Fruit fly (Drosophila melanogaster) whole organism, embryonic: Measurements from ENCODE around the gene CG18545.
A peak's percentile ranks its signal among the peaks of the same experiment; 100 is the strongest.

Source experiments
- B-H2 ChIP-seq: fragments of 200-800 bp; sonication (Bioruptor generic); optimal IDR thresholded peaks from 2 replicates; lab custom pipeline; 2018; ENCODE audit warnings: missing biosample characterization, mild to moderate bottlenecking, missing genetic modification characterization
- CG1024 ChIP-seq: fragments of 200-800 bp; sonication (Bioruptor generic); IDR thresholded peaks from 2 replicates; pipeline ENCODE4 v1.3.6; 2022; ENCODE audit warnings: missing biosample characterization, missing genetic modification characterization
- CG10654 ChIP-seq: fragments of 200-800 bp; sonication (Bioruptor generic); optimal IDR thresholded peaks from 2 replicates; lab custom pipeline; 2016; ENCODE audit warnings: missing biosample characterization, missing genetic modification characterization
- CG11093 ChIP-seq: fragments of 200-800 bp; sonication (Bioruptor generic); IDR thresholded peaks from 3 replicates; pipeline ENCODE4 v1.3.6; 2022; ENCODE audit warnings: missing biosample characterization, missing genetic modification characterization
- CG11398 ChIP-seq: fragments of 200-800 bp; sonication (Bioruptor generic); optimal IDR thresholded peaks from 2 replicates; lab custom pipeline; 2016; ENCODE audit warnings: missing biosample characterization, missing genetic modification characterization
- CG11504 ChIP-seq: fragments of 200-800 bp; sonication (Bioruptor generic); optimal IDR thresholded peaks from 3 replicates; lab custom pipeline; 2019; ENCODE audit warnings: missing biosample characterization, mild to moderate bottlenecking, missing genetic modification characterization, moderate library complexity
- CG13424 ChIP-seq: fragments of 200-800 bp; sonication (Bioruptor generic); optimal IDR thresholded peaks from 2 replicates; lab custom pipeline; 2019; ENCODE audit warnings: missing biosample characterization, mild to moderate bottlenecking, missing genetic modification characterization, moderate library complexity
- CG15073 ChIP-seq: fragments of 200-800 bp; sonication (Bioruptor generic); optimal IDR thresholded peaks from 2 replicates; lab custom pipeline; 2016; ENCODE audit warnings: missing biosample characterization, missing genetic modification characterization
- CG18764 ChIP-seq: fragments of 200-800 bp; sonication (Bioruptor generic); optimal IDR thresholded peaks from 3 replicates; lab custom pipeline; 2016; ENCODE audit warnings: missing biosample characterization, missing genetic modification characterization
- CG31388 ChIP-seq: fragments of 200-800 bp; sonication (Bioruptor generic); optimal IDR thresholded peaks from 2 replicates; lab custom pipeline; 2016; ENCODE audit warnings: missing biosample characterization, missing genetic modification characterization
- CG33557 ChIP-seq: fragments of 200-800 bp; sonication (Bioruptor generic); optimal IDR thresholded peaks from 2 replicates; lab custom pipeline; 2019; ENCODE audit warnings: missing biosample characterization, mild to moderate bottlenecking, missing genetic modification characterization, moderate library complexity
- CG34422 ChIP-seq: fragments of 200-800 bp; sonication (Bioruptor generic); IDR thresholded peaks from 3 replicates; pipeline ENCODE4 v1.3.6; 2022; ENCODE audit warnings: missing biosample characterization, missing genetic modification characterization
- CG7271 ChIP-seq: fragments of 200-800 bp; sonication (Bioruptor generic); optimal IDR thresholded peaks from 2 replicates; lab custom pipeline; 2018; ENCODE audit warnings: missing biosample characterization, mild to moderate bottlenecking, missing genetic modification characterization, moderate library complexity
- CG7357 ChIP-seq: fragments of 200-800 bp; sonication (Bioruptor generic); IDR thresholded peaks from 3 replicates; pipeline ENCODE4 v1.3.6; 2022; ENCODE audit warnings: missing biosample characterization, missing genetic modification characterization
- CG7987 ChIP-seq: fragments of 200-800 bp; sonication (Bioruptor generic); optimal IDR thresholded peaks from 2 replicates; lab custom pipeline; 2018; ENCODE audit warnings: missing biosample characterization, mild to moderate bottlenecking, missing genetic modification characterization, moderate library complexity
- CG9932 ChIP-seq: fragments of 200-800 bp; sonication (Bioruptor generic); IDR thresholded peaks from 2 replicates; pipeline ENCODE4 v1.3.6; 2022; ENCODE audit warnings: missing biosample characterization, missing genetic modification characterization
- CkIIα-i1 ChIP-seq: fragments of 200-800 bp; sonication (Bioruptor generic); IDR thresholded peaks from 2 replicates; pipeline ENCODE4 v1.3.6; 2022; ENCODE audit warnings: missing biosample characterization, missing genetic modification characterization
- CoRest ChIP-seq: fragments of 200-800 bp; sonication (Bioruptor generic); optimal IDR thresholded peaks from 3 replicates; lab custom pipeline; 2018; ENCODE audit warnings: missing biosample characterization, mild to moderate bottlenecking, missing genetic modification characterization, moderate library complexity
- Dip3 ChIP-seq: fragments of 200-800 bp; sonication (Bioruptor generic); optimal IDR thresholded peaks from 3 replicates; lab custom pipeline; 2016; ENCODE audit warnings: missing biosample characterization, missing genetic modification characterization
- Dll ChIP-seq: fragments of 200-800 bp; sonication (Bioruptor generic); IDR thresholded peaks from 4 replicates; pipeline ENCODE4 v1.3.6; 2022; ENCODE audit warnings: missing biosample characterization, missing genetic modification characterization; ENCODE audit not compliant: partially characterized antibody
- Doc3 ChIP-seq: fragments of 200-800 bp; sonication (Bioruptor generic); IDR thresholded peaks from 3 replicates; pipeline ENCODE4 v1.3.6; 2022; ENCODE audit warnings: missing biosample characterization, missing genetic modification characterization; ENCODE audit not compliant: partially characterized antibody
- Dref ChIP-seq: fragments of 200-800 bp; sonication (Bioruptor generic); IDR thresholded peaks from 2 replicates; pipeline ENCODE4 v1.3.6; 2022; ENCODE audit warnings: missing biosample characterization, missing genetic modification characterization
- E2f2 ChIP-seq: fragments of 200-800 bp; sonication (Bioruptor generic); IDR thresholded peaks from 2 replicates; pipeline ENCODE4 v1.3.6; 2022; ENCODE audit warnings: missing biosample characterization, missing genetic modification characterization
- Ets65A ChIP-seq: fragments of 200-800 bp; sonication (Bioruptor generic); peaks from one replicate; lab custom pipeline; 2016; ENCODE audit warnings: missing biosample characterization, missing genetic modification characterization
- Fer2 ChIP-seq: fragments of 200-800 bp; sonication (Bioruptor generic); optimal IDR thresholded peaks from 2 replicates; lab custom pipeline; 2018; ENCODE audit warnings: missing biosample characterization, mild to moderate bottlenecking, missing genetic modification characterization, moderate library complexity
- HmgD ChIP-seq: fragments of 200-800 bp; sonication (Bioruptor generic); optimal IDR thresholded peaks from 3 replicates; lab custom pipeline; 2016; ENCODE audit warnings: missing biosample characterization, missing genetic modification characterization
- Hr39 ChIP-seq: fragments of >200 bp; optimal IDR thresholded peaks from 2 replicates; lab custom pipeline; 2017
- Hsf ChIP-seq: fragments of 200-800 bp; sonication (Bioruptor generic); optimal IDR thresholded peaks from 3 replicates; lab custom pipeline; 2016; ENCODE audit warnings: missing biosample characterization, missing genetic modification characterization
- MBD-R2 ChIP-seq: fragments of 200-800 bp; sonication (Bioruptor generic); IDR thresholded peaks from 2 replicates; pipeline ENCODE4 v1.3.6; 2022; ENCODE audit warnings: missing biosample characterization, missing genetic modification characterization
- Neu2 ChIP-seq: fragments of 200-800 bp; sonication (Bioruptor generic); optimal IDR thresholded peaks from 3 replicates; lab custom pipeline; 2016; ENCODE audit warnings: missing biosample characterization, missing genetic modification characterization, borderline replicate concordance
- Rx ChIP-seq: fragments of 200-800 bp; sonication (Bioruptor generic); IDR thresholded peaks from 2 replicates; pipeline ENCODE4 v1.3.6; 2022; ENCODE audit warnings: missing biosample characterization, missing genetic modification characterization
- Six4 ChIP-seq: fragments of 200-800 bp; sonication (Bioruptor generic); optimal IDR thresholded peaks from 2 replicates; lab custom pipeline; 2016; ENCODE audit warnings: missing biosample characterization, missing genetic modification characterization
- Sry-δ ChIP-seq: fragments of 200-800 bp; sonication (Bioruptor generic); optimal IDR thresholded peaks from 2 replicates; lab custom pipeline; 2016; ENCODE audit warnings: missing biosample characterization, missing genetic modification characterization
- bcd ChIP-seq: fragments of 200-800 bp; sonication (Bioruptor generic); optimal IDR thresholded peaks from 2 replicates; lab custom pipeline; 2017; ENCODE audit warnings: missing biosample characterization, mild to moderate bottlenecking, missing genetic modification characterization
- croc ChIP-seq: fragments of 200-800 bp; sonication (Bioruptor generic); conservative IDR thresholded peaks from 3 replicates; pipeline ENCODE4 v1.3.6; 2022; ENCODE audit warnings: missing biosample characterization, missing genetic modification characterization
- dmrt99B ChIP-seq: fragments of 200-800 bp; sonication (Bioruptor generic); optimal IDR thresholded peaks from 2 replicates; lab custom pipeline; 2018; ENCODE audit warnings: missing biosample characterization, mild to moderate bottlenecking, missing genetic modification characterization, moderate library complexity
- eve ChIP-seq, 2 experiments: fragments of >200 bp; optimal IDR thresholded peaks; 2 replicates each; lab custom pipeline; 2017; ENCODE audit warnings: missing biosample characterization in 2 of 2, missing genetic modification characterization in 2 of 2
- fd96Cb ChIP-seq: fragments of 200-800 bp; sonication (Bioruptor generic); optimal IDR thresholded peaks from 2 replicates; lab custom pipeline; 2018; ENCODE audit warnings: missing biosample characterization, mild to moderate bottlenecking, missing genetic modification characterization, moderate library complexity
- fru ChIP-seq: fragments of >200 bp; optimal IDR thresholded peaks from 2 replicates; lab custom pipeline; 2017
- h ChIP-seq: fragments of >200 bp; optimal IDR thresholded peaks from 2 replicates; lab custom pipeline; 2017
- inv ChIP-seq: fragments of 200-800 bp; sonication (Bioruptor generic); IDR thresholded peaks from 2 replicates; pipeline ENCODE4 v1.3.6; 2022; ENCODE audit warnings: missing biosample characterization, missing genetic modification characterization; ENCODE audit not compliant: partially characterized antibody
- nmo ChIP-seq: fragments of 200-800 bp; sonication (Bioruptor generic); optimal IDR thresholded peaks from 2 replicates; lab custom pipeline; 2018; ENCODE audit warnings: missing biosample characterization, mild to moderate bottlenecking, missing genetic modification characterization, moderate library complexity
- pros ChIP-seq: fragments of 200-800 bp; sonication (Bioruptor generic); optimal IDR thresholded peaks from 3 replicates; lab custom pipeline; 2019; ENCODE audit warnings: missing biosample characterization, mild to moderate bottlenecking, missing genetic modification characterization, moderate library complexity
- run ChIP-seq: fragments of 200-800 bp; sonication (Bioruptor generic); optimal IDR thresholded peaks from 3 replicates; lab custom pipeline; 2018; ENCODE audit warnings: missing biosample characterization, mild to moderate bottlenecking, missing genetic modification characterization
- schlank ChIP-seq: fragments of 200-800 bp; sonication (Bioruptor generic); optimal IDR thresholded peaks from 2 replicates; lab custom pipeline; 2018; ENCODE audit warnings: missing biosample characterization, mild to moderate bottlenecking, missing genetic modification characterization
- scrt ChIP-seq: fragments of 200-800 bp; sonication (Bioruptor generic); optimal IDR thresholded peaks from 2 replicates; lab custom pipeline; 2018; ENCODE audit warnings: missing biosample characterization, mild to moderate bottlenecking, missing genetic modification characterization, moderate library complexity
- sens-2 ChIP-seq: fragments of 200-800 bp; sonication (Bioruptor generic); IDR thresholded peaks from 2 replicates; pipeline ENCODE4 v1.3.6; 2022; ENCODE audit warnings: missing biosample characterization, missing genetic modification characterization
- shn ChIP-seq: fragments of 200-800 bp; sonication (Bioruptor generic); optimal IDR thresholded peaks from 3 replicates; lab custom pipeline; 2016; ENCODE audit warnings: missing biosample characterization, missing genetic modification characterization
- slou ChIP-seq: fragments of 200-800 bp; sonication (Bioruptor generic); optimal IDR thresholded peaks from 3 replicates; lab custom pipeline; 2016; ENCODE audit warnings: missing biosample characterization, missing genetic modification characterization
- ttk ChIP-seq: fragments of 200-800 bp; sonication (Bioruptor generic); IDR thresholded peaks from 2 replicates; pipeline ENCODE4 v2.1.2; 2022; ENCODE audit warnings: missing biosample characterization, missing genetic modification characterization

Gene CG18545

DNA sequence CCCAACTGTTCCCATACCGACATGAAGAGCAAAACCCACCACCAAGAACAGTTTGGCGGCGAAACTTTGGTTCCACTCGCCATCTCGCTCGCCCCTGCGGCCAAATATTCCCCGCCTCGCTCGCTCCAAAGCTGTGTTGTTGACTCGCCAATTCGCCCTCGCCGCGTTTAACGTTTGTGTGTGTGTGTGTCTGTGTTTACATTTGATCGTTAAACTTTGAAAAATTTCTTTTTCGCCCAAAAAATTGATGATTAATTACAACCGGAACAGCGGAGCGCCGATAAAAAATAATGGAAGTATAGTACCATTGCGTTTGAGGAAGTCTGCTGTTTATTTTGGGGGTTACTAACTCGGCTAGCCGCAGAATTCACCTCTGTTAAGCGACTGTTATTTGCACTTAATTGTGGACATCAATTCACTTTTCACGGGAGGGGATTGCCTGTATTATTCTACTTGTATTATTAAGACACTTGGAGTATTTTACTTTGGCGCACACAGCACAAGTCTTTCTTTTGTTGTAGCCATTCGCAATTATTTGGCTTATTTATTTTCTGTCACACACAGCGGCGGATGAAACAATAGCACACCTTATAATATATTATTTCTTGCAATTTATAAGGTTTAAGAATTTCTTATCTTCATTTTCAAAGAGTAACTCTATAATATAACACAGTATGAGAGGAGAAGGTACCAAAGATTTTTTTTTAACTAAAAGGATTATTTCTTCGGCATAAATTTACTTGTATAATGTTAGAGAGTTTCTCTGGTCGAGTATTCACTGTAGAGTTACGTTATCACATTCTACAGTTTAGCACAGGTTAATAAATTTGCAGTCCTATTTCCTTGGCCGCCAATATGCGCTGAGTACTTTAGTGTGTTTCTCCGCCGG is 10.2 kb downstream of the CG18545 start (continued):
- TF ChIP-seq Doc3 (no peak), Dip3 (peak; percentile 76), inv (GFP tag; lab: Robert Waterston, UW) (no peak), CG31388 (GFP tag; lab: Kevin White, UChicago) (peak; percentile 55), CG33557 (GFP tag; lab: Kevin White, UChicago) (peak; percentile 61), CG15073 (GFP tag; lab: Kevin White, UChicago) (no peak), Hsf (GFP tag; lab: Kevin White, UChicago) (peak; percentile 86), bcd (GFP tag; lab: Kevin White, UChicago) (peak; percentile 82), croc (GFP tag; lab: Robert Waterston, UW) (peak; percentile 32; the same call in 1 of the 3 replicates), CG18764 (GFP tag; lab: Kevin White, UChicago) (peak; percentile 60), CG34422 (no peak), Sry-δ (GFP tag; lab: Kevin White, UChicago) (no peak), CG7987 (GFP tag; lab: Kevin White, UChicago) (peak; percentile 71), CG1024 (no peak), pros (peak; percentile 70), shn (GFP tag; lab: Kevin White, UChicago) (peak; percentile 74), E2f2 (GFP tag; lab: Robert Waterston, UW) (no peak), Hr39 (lab: Kevin White, UChicago) (no peak), sens-2 (GFP tag; lab: Robert Waterston, UW) (no peak), CG7271 (tag; lab: Kevin White, UChicago) (no peak), eve (GFP tag; optimal IDR thresholded peaks at IDR 0.05; lab: Kevin White, UChicago) (peak in 1 of 2 experiments; percentile 92), HmgD (GFP tag; lab: Kevin White, UChicago) (no peak), CG10654 (GFP tag; lab: Kevin White, UChicago) (peak; percentile 44), run (tag; lab: Kevin White, UChicago) (peak; percentile 58), dmrt99B (peak; percentile 83), CG13424 (peak; percentile 78), Ets65A (GFP tag; lab: Kevin White, UChicago) (peak; percentile 97), schlank (tag; lab: Kevin White, UChicago) (peak; percentile 80), B-H2 (peak; percentile 30), fru (lab: Kevin White, UChicago) (no peak), CG9932 (GFP tag; lab: Robert Waterston, UW) (no peak), CG11093 (GFP tag; lab: Robert Waterston, UW) (peak; percentile 70; the same call in 2 of the 3 replicates), nmo (GFP tag; lab: Kevin White, UChicago) (peak; percentile 85), ttk (no peak), MBD-R2 (GFP tag; lab: Robert Waterston, UW) (no peak), Neu2 (peak; percentile 24), Six4 (GFP tag; lab: Kevin White, UChicago) (peak; percentile 26), Dref (GFP tag; lab: Robert Waterston, UW) (no peak), CG7357 (GFP tag; lab: Robert Waterston, UW) (0 out of 3 replicates have a peak, but pooled peaks have one; percentile 25), slou (GFP tag; lab: Kevin White, UChicago) (peak; percentile 67), CG11504 (tag; lab: Kevin White, UChicago) (no peak), fd96Cb (peak; percentile 66), Rx (GFP tag; lab: Robert Waterston, UW) (no peak), CoRest (tag; lab: Kevin White, UChicago) (peak; percentile 91), h (lab: Kevin White, UChicago) (no peak), Fer2 (tag; lab: Kevin White, UChicago) (peak; percentile 70), CkIIα-i1 (GFP tag; lab: Robert Waterston, UW) (no peak), scrt (GFP tag; lab: Kevin White, UChicago) (peak; percentile 2), CG11398 (GFP tag; lab: Kevin White, UChicago) (peak; percentile 70), Dll (no peak)
